Worm (Caenorhabditis elegans) whole organism, L4 larva: ENCODE data around the gene F55A4.7.

ENCODE experiments used
- F26F4.8 ChIP-seq: fragments of 200-800 bp; sonication (Bioruptor generic); conservative IDR thresholded peaks from 2 replicates; pipeline ENCODE4 v1.3.6; 2022; ENCODE audit warnings: missing genetic modification characterization, missing compliant biosample characterization
- T20F7.1 ChIP-seq: fragments of 200-800 bp; sonication (Bioruptor generic); optimal IDR thresholded peaks from 2 replicates; lab custom pipeline; 2018; ENCODE audit warnings: mild to moderate bottlenecking, missing genetic modification characterization, missing compliant biosample characterization
- Y48G9A.11 ChIP-seq: fragments of 200-800 bp; sonication (Bioruptor generic); IDR thresholded peaks from 2 replicates; pipeline ENCODE4 v1.3.6; 2022; ENCODE audit warnings: missing genetic modification reagents, missing genetic modification characterization, missing compliant biosample characterization
- ZK546.5 ChIP-seq, 2 experiments: sonication (generic microtip); optimal IDR thresholded peaks; 2 replicates each; lab custom pipeline; 2017; ENCODE audit warnings: missing biosample characterization in 2 of 2, missing genetic modification characterization in 2 of 2
- aha-1 ChIP-seq: fragments of 150-350 bp; peaks from one replicate; lab custom pipeline; 2014; ENCODE audit warnings: missing biosample characterization, missing genetic modification characterization
- ces-1 ChIP-seq: fragments of 150-350 bp; sonication (generic microtip); optimal IDR thresholded peaks from 4 replicates; lab custom pipeline; 2014; ENCODE audit warnings: missing biosample characterization, missing genetic modification reagents, missing genetic modification characterization
- cey-2 ChIP-seq: sonication (generic microtip); optimal IDR thresholded peaks from 3 replicates; lab custom pipeline; 2017; ENCODE audit warnings: missing genetic modification characterization, mild to moderate bottlenecking, missing compliant biosample characterization, antibody characterized with exemption, borderline replicate concordance; ENCODE audit not compliant: insufficient read depth
- ctbp-1 ChIP-seq: fragments of 200-800 bp; sonication (Bioruptor generic); IDR thresholded peaks from 2 replicates; pipeline ENCODE4 v1.3.6; 2022; ENCODE audit warnings: missing genetic modification reagents, missing genetic modification characterization, missing compliant biosample characterization
- daf-12 ChIP-seq: fragments of 150-350 bp; optimal IDR thresholded peaks from 2 replicates; lab custom pipeline; 2014; ENCODE audit warnings: missing biosample characterization, missing genetic modification reagents, missing genetic modification characterization
- dmd-8 ChIP-seq: fragments of 200-800 bp; sonication (Bioruptor generic); IDR thresholded peaks from 2 replicates; pipeline ENCODE4 v1.3.6; 2022; ENCODE audit warnings: missing genetic modification characterization, missing compliant biosample characterization
- dpl-1 ChIP-seq: fragments of 150-350 bp; optimal IDR thresholded peaks from 2 replicates; lab custom pipeline; 2014; ENCODE audit warnings: missing biosample characterization, missing genetic modification reagents, missing genetic modification characterization
- duxl-1 ChIP-seq: sonication (generic microtip); optimal IDR thresholded peaks from 2 replicates; lab custom pipeline; 2016; ENCODE audit warnings: mild to moderate bottlenecking, missing genetic modification characterization, moderate library complexity, missing compliant biosample characterization; ENCODE audit not compliant: poor library complexity
- fkh-10 ChIP-seq: fragments of 150-350 bp; optimal IDR thresholded peaks from 2 replicates; lab custom pipeline; 2014; ENCODE audit warnings: missing biosample characterization, missing genetic modification reagents, missing genetic modification characterization
- fos-1 ChIP-seq: fragments of 150-350 bp; optimal IDR thresholded peaks from 2 replicates; lab custom pipeline; 2014; ENCODE audit warnings: missing biosample characterization, missing genetic modification characterization
- hif-1 ChIP-seq, 2 experiments: sonication (generic microtip); optimal IDR thresholded peaks; 2 replicates each; lab custom pipeline; 2016 to 2017; ENCODE audit warnings: missing compliant biosample characterization in 2 of 2, missing genetic modification characterization in 2 of 2, missing genetic modification reagents in 2 of 2, missing genotype in 2 of 2, mild to moderate bottlenecking in 1 of 2
- hmg-1.1 ChIP-seq: fragments of 200-800 bp; sonication (Bioruptor generic); IDR thresholded peaks from 2 replicates; pipeline ENCODE4 v1.3.6; 2022; ENCODE audit warnings: missing genetic modification reagents, missing genetic modification characterization, missing compliant biosample characterization
- lim-7 ChIP-seq: fragments of 200-800 bp; sonication (Bioruptor generic); IDR thresholded peaks from 2 replicates; pipeline ENCODE4 v1.3.6; 2022; ENCODE audit warnings: missing genetic modification characterization, missing compliant biosample characterization
- lin-39 ChIP-seq: fragments of 150-350 bp; optimal IDR thresholded peaks from 2 replicates; lab custom pipeline; 2014; ENCODE audit warnings: missing biosample characterization, missing genetic modification reagents, missing genetic modification characterization
- lsy-2 ChIP-seq, 2 experiments: fragments of 150-350 bp in 1 of 2; sonication (generic microtip) in 1 of 2; optimal IDR thresholded peaks; 2 replicates each; lab custom pipeline; 2014 to 2017; ENCODE audit warnings: missing biosample characterization in 2 of 2, missing genetic modification characterization in 2 of 2
- mdl-1 ChIP-seq, 2 experiments: fragments of 150-350 bp in 1 of 2; sonication (generic microtip) in 1 of 2; optimal IDR thresholded peaks; 2 replicates each; lab custom pipeline; 2014 to 2017; ENCODE audit warnings: missing biosample characterization in 2 of 2, missing genetic modification characterization in 2 of 2
- mep-1 ChIP-seq: fragments of 150-350 bp; sonication (generic microtip); optimal IDR thresholded peaks from 3 replicates; lab custom pipeline; 2014; ENCODE audit warnings: missing biosample characterization, missing genetic modification characterization
- mxl-3 ChIP-seq: fragments of 200-800 bp; sonication (Bioruptor generic); optimal IDR thresholded peaks from 2 replicates; lab custom pipeline; 2018; ENCODE audit warnings: mild to moderate bottlenecking, missing genetic modification characterization, missing compliant biosample characterization
- nhr-10 ChIP-seq: fragments of 150-350 bp; optimal IDR thresholded peaks from 2 replicates; lab custom pipeline; 2014; ENCODE audit warnings: missing biosample characterization, missing genetic modification characterization
- nhr-102 ChIP-seq: sonication (generic microtip); optimal IDR thresholded peaks from 2 replicates; lab custom pipeline; 2016; ENCODE audit warnings: mild to moderate bottlenecking, missing genetic modification characterization, moderate library complexity, missing compliant biosample characterization
- nhr-11 ChIP-seq: fragments of 150-350 bp; optimal IDR thresholded peaks from 2 replicates; lab custom pipeline; 2014; ENCODE audit warnings: missing biosample characterization, missing genetic modification characterization
- nhr-25 ChIP-seq: sonication (generic microtip); optimal IDR thresholded peaks from 2 replicates; lab custom pipeline; 2017; ENCODE audit warnings: missing genetic modification characterization, mild to moderate bottlenecking, missing compliant biosample characterization, antibody characterized with exemption, moderate library complexity, borderline replicate concordance; ENCODE audit not compliant: insufficient read depth
- nhr-28 ChIP-seq: fragments of 150-350 bp; optimal IDR thresholded peaks from 2 replicates; lab custom pipeline; 2014; ENCODE audit warnings: missing biosample characterization, missing genetic modification characterization
- nhr-41 ChIP-seq: fragments of 200-800 bp; sonication (Bioruptor generic); IDR thresholded peaks from 2 replicates; pipeline ENCODE4 v1.3.6; 2022; ENCODE audit warnings: missing genetic modification reagents, missing genetic modification characterization, missing compliant biosample characterization
- nhr-76 ChIP-seq: fragments of 150-350 bp; optimal IDR thresholded peaks from 2 replicates; lab custom pipeline; 2014; ENCODE audit warnings: missing biosample characterization, missing genetic modification characterization
- pha-4 ChIP-seq, 2 experiments: fragments of 150-350 bp in 1 of 2; fragments of 200-800 bp in 1 of 2; sonication (Bioruptor generic) in 1 of 2; IDR thresholded peaks in 1 of 2; optimal IDR thresholded peaks in 1 of 2; 2 replicates each; pipeline versions ENCODE4 v1.3.6 to Lab custom; 2014 to 2022; ENCODE audit warnings: missing genetic modification characterization in 2 of 2, missing genetic modification reagents in 2 of 2, missing biosample characterization in 1 of 2, missing compliant biosample characterization in 1 of 2
- rbr-2 ChIP-seq: sonication (generic microtip); optimal IDR thresholded peaks from 2 replicates; lab custom pipeline; 2016; ENCODE audit warnings: missing genotype, missing genetic modification characterization, missing compliant biosample characterization
- saeg-2 ChIP-seq: fragments of 200-800 bp; sonication (Bioruptor generic); IDR thresholded peaks from 2 replicates; pipeline ENCODE4 v1.3.6; 2022; ENCODE audit warnings: missing genetic modification reagents, missing genetic modification characterization, missing compliant biosample characterization
- snpc-4 ChIP-seq: fragments of 150-350 bp; optimal IDR thresholded peaks from 2 replicates; lab custom pipeline; 2014; ENCODE audit warnings: missing biosample characterization, missing genetic modification characterization
- spr-1 ChIP-seq: sonication (generic microtip); optimal IDR thresholded peaks from 2 replicates; lab custom pipeline; 2016; ENCODE audit warnings: mild to moderate bottlenecking, missing genetic modification characterization, missing compliant biosample characterization
- tag-97 ChIP-seq: fragments of 200-800 bp; sonication (Bioruptor generic); IDR thresholded peaks from 2 replicates; pipeline ENCODE4 v1.3.6; 2022; ENCODE audit warnings: missing genetic modification characterization, missing compliant biosample characterization
- tra-1 ChIP-seq: fragments of 200-800 bp; sonication (Bioruptor generic); IDR thresholded peaks from 2 replicates; pipeline ENCODE4 v1.3.6; 2022; ENCODE audit warnings: missing genetic modification reagents, missing genetic modification characterization, missing compliant biosample characterization
- unc-62 ChIP-seq, 3 experiments: fragments of 150-350 bp in 1 of 3; sonication (generic microtip); optimal IDR thresholded peaks in 2 of 3; peaks in 1 of 3; 1 replicate in 1 of 3; 2 replicates in 2 of 3; lab custom pipeline; 2014 to 2017; ENCODE audit warnings: missing biosample characterization in 3 of 3, missing genetic modification characterization in 3 of 3, missing genetic modification reagents in 3 of 3, missing genotype in 1 of 3
- zag-1 ChIP-seq: fragments of 150-350 bp; optimal IDR thresholded peaks from 2 replicates; lab custom pipeline; 2014; ENCODE audit warnings: missing biosample characterization, missing genetic modification characterization
- zip-11 ChIP-seq: fragments of 200-800 bp; sonication (Bioruptor generic); IDR thresholded peaks from 2 replicates; pipeline ENCODE4 v1.3.6; 2022; ENCODE audit warnings: missing genetic modification characterization, missing compliant biosample characterization
- ztf-11 ChIP-seq: fragments of 150-350 bp; optimal IDR thresholded peaks from 2 replicates; lab custom pipeline; 2014; ENCODE audit warnings: missing biosample characterization, missing genetic modification characterization

The F55A4.7 gene

ce11 chrX:1064064-1064463 lies 25.8 kb upstream of the F55A4.7 start (continued):
- no peak for TF ChIP-seq ztf-11
- peak in 1 of 2 experiments; percentile 70 for TF ChIP-seq mdl-1 (tag; optimal IDR thresholded peaks at IDR 0.05; lab: Kevin White, UChicago)
- TF ChIP-seq hif-1 (tag; optimal IDR thresholded peaks at IDR 0.05; lab: Kevin White, UChicago) = peak in 1 of 2 experiments; percentile 38
- peak; percentile 85 for TF ChIP-seq hmg-1.1 (GFP tag; lab: Robert Waterston, UW)
- no peak for TF ChIP-seq T20F7.1
- TF ChIP-seq nhr-102 = no peak
- TF ChIP-seq unc-62 (GFP tag; optimal IDR thresholded peaks at IDR 0.05 in 1 of 2; lab: Kevin White, UChicago) = peak in 1 of 2 experiments; percentile 99
- no peak for TF ChIP-seq unc-62 (tag; optimal IDR thresholded peaks at IDR 0.05; lab: Kevin White, UChicago)
- no peak for TF ChIP-seq zip-11 (GFP tag; lab: Robert Waterston, UW)
- TF ChIP-seq nhr-76 (tag; lab: Kevin White, UChicago) = no peak
- 0 out of 2 replicates have a peak, but pooled peaks have one; percentile 7 for TF ChIP-seq tra-1 (GFP tag; lab: Robert Waterston, UW)
- TF ChIP-seq mep-1 = peak; percentile 73
- peak; percentile 66 for TF ChIP-seq mxl-3 (GFP tag; lab: Kevin White, UChicago)
- no peak for TF ChIP-seq nhr-10
- no peak for TF ChIP-seq F26F4.8 (GFP tag; lab: Robert Waterston, UW)
- TF ChIP-seq nhr-11 = peak; percentile 23
- no peak for TF ChIP-seq cey-2 (tag; lab: Kevin White, UChicago)
- no peak for TF ChIP-seq tag-97
- no peak for TF ChIP-seq saeg-2 (GFP tag; lab: Robert Waterston, UW)
- no peak; the same call in 1 of the 2 replicates for TF ChIP-seq pha-4 (GFP tag; IDR thresholded peaks at IDR 0.05; lab: Robert Waterston, UW)
- TF ChIP-seq pha-4 (tag; optimal IDR thresholded peaks at IDR 0.05; lab: Kevin White, UChicago) = no peak
- TF ChIP-seq lin-39 (tag; lab: Kevin White, UChicago) = peak; percentile 23
- no peak for TF ChIP-seq daf-12 (tag; lab: Kevin White, UChicago)
- peak; percentile 29 to 40 for TF ChIP-seq lsy-2 (tag; optimal IDR thresholded peaks at IDR 0.05; lab: Kevin White, UChicago)
- no peak for TF ChIP-seq ZK546.5 (tag; optimal IDR thresholded peaks at IDR 0.05; lab: Kevin White, UChicago)
- no peak for TF ChIP-seq fos-1 (tag; lab: Kevin White, UChicago)
- TF ChIP-seq dmd-8 (GFP tag; lab: Robert Waterston, UW) = no peak
- TF ChIP-seq zag-1 = no peak
- no peak for TF ChIP-seq dpl-1 (GFP tag; lab: Kevin White, UChicago)
- TF ChIP-seq nhr-25 (tag; lab: Kevin White, UChicago) = no peak
- no peak for TF ChIP-seq snpc-4 (tag; lab: Kevin White, UChicago)
- no peak for TF ChIP-seq nhr-41 (GFP tag; lab: Robert Waterston, UW)
- no peak for TF ChIP-seq duxl-1 (tag; lab: Kevin White, UChicago)
- no peak for TF ChIP-seq ces-1
- no peak for TF ChIP-seq Y48G9A.11
- TF ChIP-seq nhr-28 (tag; lab: Kevin White, UChicago) = no peak

- TF ChIP-seq aha-1 (tag; lab: Kevin White, UChicago) (peak; percentile 22), ctbp-1 (peak; percentile 63; the same call in 1 of the 2 replicates), ces-1 (peak; percentile 81), spr-1 (tag; lab: Kevin White, UChicago) (no peak), tag-97 (no peak), fkh-10 (peak; percentile 35), mep-1 (peak; percentile 41), rbr-2 (tag; lab: Kevin White, UChicago) (peak; percentile 15), lim-7 (no peak), hmg-1.1 (GFP tag; lab: Robert Waterston, UW) (peak; percentile 72; the same call in 1 of the 2 replicates)
These were observed 24.3 kb upstream of the F55A4.7 start, which contains the start of gene unc-1 for ce11 chrX:1062403-1063073. Gene unc-1, minus strand, starts transcription at chrX:1062453.
